Fruit fly (Drosophila melanogaster) S2 (cell line): ENCODE measurements around the gene NUCB1.

Experiments used
- CG8478 ChIP-seq: fragments of >200 bp; optimal IDR thresholded peaks from 2 replicates; lab custom pipeline; 2018
- CTCF ChIP-seq, 2 experiments: fragments of >200 bp; optimal IDR thresholded peaks; 2 replicates each; lab custom pipeline; 2018

DNA sequence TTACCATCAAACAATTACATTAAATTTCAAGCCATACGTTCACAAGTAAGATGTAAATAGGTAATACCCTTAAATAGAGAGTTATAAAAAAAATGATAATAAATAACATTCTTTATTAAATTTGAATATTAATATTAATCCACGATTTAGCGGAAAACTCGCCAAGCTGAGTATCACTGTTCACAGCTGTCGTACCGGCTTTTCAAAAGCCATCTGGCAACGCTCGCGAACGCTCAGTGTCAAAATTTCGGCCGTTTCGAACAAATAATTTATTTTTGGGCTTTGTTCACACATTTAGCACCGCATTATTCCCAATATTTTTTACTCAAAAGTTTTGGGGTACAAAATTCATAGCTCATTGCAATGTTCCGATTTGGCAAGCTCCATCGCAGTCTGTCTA is 47.4 kb upstream of the NUCB1 start, which contains the start of gene TrpRS-m:
- TF ChIP-seq CTCF (optimal IDR thresholded peaks at IDR 0.05; lab: Kevin White, UChicago), result no peak
- TF ChIP-seq CG8478 (lab: Kevin White, UChicago), result no peak
